Worm (Caenorhabditis elegans) whole organism, dauer: Measurements from ENCODE around the gene T03G11.9.

Experiments used
- unc-62 ChIP-seq: sonication (generic microtip); optimal IDR thresholded peaks from 2 replicates; lab custom pipeline; 2017; ENCODE audit warnings: missing biosample characterization, missing genetic modification reagents, missing genetic modification characterization

Gene T03G11.9

DNA sequence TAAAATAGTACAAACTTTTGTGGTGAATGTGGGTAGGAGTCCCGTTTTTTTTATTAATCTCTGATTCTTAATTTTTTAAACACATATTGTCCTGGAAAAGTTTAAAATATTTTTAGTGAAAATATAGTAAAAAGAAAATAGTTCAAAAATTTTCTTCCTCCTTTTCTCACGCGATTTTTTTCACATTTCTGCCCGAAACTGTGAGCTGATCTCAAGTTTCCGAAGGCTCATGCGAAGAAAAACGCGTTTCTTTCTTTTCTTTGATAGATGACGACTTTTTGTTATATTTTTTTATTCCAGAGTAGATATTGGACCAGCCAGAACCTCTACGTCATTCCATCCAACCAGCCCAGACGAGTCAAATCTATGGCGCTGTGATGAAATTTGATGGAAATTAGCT is at the start of gene T03G11.9:
Gene T03G11.9, plus strand, starts transcription at position 301 of the 400 bp plus-strand sequence.
- no peak for TF ChIP-seq unc-62

ce11 chrX:5135548-5135947 is 48.5 kb upstream of the T03G11.9 start:
- TF ChIP-seq unc-62: no peak

ce11 chrX:5137716-5138470 is 46.1 kb upstream of the T03G11.9 start:
- TF ChIP-seq unc-62: no peak

DNA sequence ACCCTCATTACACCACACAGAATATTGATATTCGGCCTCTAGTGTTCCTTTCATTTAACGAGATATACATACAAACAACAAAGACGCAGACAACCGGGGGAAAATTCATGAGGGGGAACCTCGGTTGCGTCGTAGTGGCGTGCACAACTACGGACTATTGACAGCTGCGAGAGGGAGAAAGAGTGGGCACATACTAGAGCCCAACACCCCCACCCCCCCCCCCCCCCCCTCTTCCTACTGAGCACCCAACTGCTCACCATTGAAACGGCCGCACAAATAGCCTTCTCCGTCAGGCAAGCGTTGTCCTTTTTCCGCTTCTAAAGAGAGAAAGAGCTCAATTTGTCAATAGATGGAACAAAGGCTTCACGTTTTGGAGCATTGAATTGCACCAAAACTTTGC is 43.9 kb upstream of the T03G11.9 start:
- no peak for TF ChIP-seq unc-62

DNA sequence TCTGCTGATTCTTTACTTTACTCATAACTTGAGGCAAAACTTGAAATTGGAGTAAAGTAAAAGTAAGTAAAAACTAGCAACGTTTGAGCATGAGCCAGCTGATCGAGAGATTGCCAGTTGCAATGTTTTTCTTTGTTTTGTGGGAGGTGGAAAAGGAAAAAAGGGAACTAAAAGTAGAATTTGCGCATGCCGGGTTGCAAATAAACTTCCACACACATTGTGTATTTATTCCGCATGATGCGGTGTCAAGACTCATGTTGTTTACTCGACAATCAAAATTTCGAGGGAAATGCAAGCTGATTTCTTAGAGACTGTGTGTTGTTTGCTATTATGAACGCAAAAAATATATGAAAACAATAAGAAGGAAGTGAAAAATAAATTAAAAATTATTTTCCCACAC is 41.6 kb upstream of the T03G11.9 start:
- no peak for TF ChIP-seq unc-62

- no peak for TF ChIP-seq unc-62
These were observed 36.1 kb upstream of the T03G11.9 start, which contains the start of gene C31H2.14 for ce11 chrX:5147918-5148317. Gene C31H2.14, plus strand, starts transcription at chrX:5148218.

ce11 chrX:5150389-5150788 is 33.6 kb upstream of the T03G11.9 start, which contains the start of gene dpy-8:
Gene dpy-8, minus strand, starts transcription at chrX:5150476.
- TF ChIP-seq unc-62: no peak

DNA sequence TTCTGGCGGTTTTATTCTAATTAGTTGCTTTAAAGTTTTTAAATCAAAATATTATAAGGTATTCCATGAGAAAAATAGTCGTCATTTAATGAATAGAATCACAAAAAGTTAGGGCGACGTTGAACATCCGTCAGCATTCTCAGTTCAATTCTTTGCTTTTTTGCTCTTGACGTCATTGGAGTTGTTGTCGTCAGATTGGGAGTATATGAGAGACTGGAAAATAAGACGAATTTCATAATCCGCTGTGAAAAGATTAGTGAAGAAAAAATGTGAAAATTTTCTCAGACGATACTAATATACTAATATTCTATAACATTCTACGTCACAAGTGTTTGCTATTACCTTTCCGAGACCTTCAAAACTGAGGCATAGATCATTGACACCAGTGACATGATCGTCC is 32.6 kb upstream of the T03G11.9 start:
- TF ChIP-seq unc-62: no peak

- TF ChIP-seq unc-62: no peak
These were observed 32.2 kb upstream of the T03G11.9 start for ce11 chrX:5151866-5152265.

- TF ChIP-seq unc-62: no peak
These were observed 31.1 kb upstream of the T03G11.9 start for ce11 chrX:5152931-5153330.

DNA sequence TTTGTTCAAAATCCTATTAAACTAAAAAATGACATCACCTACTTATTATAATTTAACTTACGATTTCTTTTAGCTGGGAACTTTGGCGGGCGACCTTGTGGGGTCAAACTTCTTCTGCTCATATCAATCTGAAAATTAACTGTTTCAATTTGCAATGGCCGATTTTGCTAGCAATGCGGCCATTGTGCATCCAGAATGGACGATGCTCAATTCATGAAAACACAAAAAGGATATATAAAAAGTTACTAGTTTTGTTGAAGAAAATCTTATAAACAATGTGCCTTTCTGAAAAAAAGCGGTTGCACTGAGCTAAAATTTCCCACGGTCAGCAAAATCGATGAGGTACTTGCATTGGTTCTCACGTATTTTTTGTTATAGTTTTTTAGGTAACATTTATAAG is 29.8 kb upstream of the T03G11.9 start, which contains the start of gene C31H2.3:
Gene C31H2.3, minus strand, starts transcription at position 101 of the 400 bp plus-strand sequence.
- TF ChIP-seq unc-62: no peak

DNA sequence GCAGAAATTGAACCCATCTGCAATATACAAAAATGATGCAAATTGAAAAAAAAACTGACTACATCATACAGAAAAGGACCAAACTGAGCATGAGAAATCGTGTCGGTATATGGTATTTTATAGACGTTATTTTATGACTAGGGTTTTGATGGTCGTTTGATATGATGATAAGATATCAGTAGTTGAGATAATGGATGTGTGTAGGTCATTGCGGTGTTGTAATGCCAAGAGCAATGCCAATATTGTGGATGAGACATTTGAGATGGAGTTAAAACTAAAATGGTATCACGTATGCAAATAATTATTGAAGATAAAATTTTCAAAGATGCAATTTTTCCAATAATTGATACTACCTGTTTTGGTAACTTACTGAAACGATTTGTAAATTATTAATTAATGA is 24.4 kb upstream of the T03G11.9 start, which contains the start of gene C31H2.4:
Gene C31H2.4, minus strand, starts transcription at position 19 of the 400 bp plus-strand sequence.
- TF ChIP-seq unc-62: no peak

- no peak for TF ChIP-seq unc-62
These were observed 21.3 kb upstream of the T03G11.9 start, which contains the start of gene EGAP5.1 for ce11 chrX:5162755-5163154. Gene EGAP5.1, plus strand, starts transcription at chrX:5163055.

- no peak for TF ChIP-seq unc-62
These were observed 20.0 kb upstream of the T03G11.9 start for ce11 chrX:5164054-5164453.

DNA sequence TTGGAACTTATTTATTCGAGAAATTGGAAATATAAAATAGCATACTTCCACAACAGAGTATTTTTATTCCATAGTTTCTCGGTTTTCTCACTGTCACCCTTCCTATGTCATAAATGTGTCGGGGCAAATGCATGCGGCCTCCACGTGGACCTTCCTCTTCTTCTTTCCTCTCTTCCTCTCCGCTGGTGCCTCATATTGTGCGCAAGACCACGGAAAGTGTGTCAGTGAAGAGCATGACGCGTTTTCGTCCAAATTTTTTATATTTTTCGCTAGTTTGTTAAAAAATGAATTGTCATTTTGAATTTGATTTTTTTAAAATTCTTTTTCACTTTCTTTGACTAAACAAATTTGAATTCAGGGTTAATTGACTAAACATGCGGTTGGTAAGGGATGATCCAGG is 19.0 kb upstream of the T03G11.9 start, which contains the start of gene mans-3:
Gene mans-3, plus strand, starts transcription at position 359 of the 400 bp plus-strand sequence.
- no peak for TF ChIP-seq unc-62

DNA sequence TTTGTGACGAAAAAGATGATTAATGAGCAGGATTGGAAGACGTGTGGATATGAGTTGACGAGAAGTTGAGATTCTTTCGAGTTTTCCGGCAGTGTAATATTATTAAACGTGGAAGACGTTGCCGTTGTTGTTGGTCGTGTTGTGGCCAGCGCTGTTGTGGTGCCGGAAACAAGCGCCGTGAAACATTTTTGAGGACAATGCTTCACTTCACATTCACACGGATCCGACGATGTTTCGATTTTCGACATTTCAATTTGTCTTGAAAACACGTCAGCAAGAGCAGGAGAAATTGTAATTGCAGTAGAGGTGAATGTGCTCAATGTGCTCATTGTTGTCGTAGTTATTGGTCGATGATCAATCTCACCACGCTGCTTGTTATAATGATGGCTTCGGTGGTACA is 15.3 kb upstream of the T03G11.9 start:
- TF ChIP-seq unc-62: no peak

ce11 chrX:5171085-5171484 is 12.9 kb upstream of the T03G11.9 start, which contains the start of gene T03G11.10:
Gene T03G11.10, minus strand, starts transcription at chrX:5171185.
- no peak for TF ChIP-seq unc-62

- no peak for TF ChIP-seq unc-62
These were observed 9.8 kb upstream of the T03G11.9 start, which contains the start of gene zchc-1A for ce11 chrX:5174256-5174655. Gene zchc-1A, plus strand, starts transcription at chrX:5174369.
